Fruit fly (Drosophila melanogaster) whole organism, embryonic: ENCODE data around the gene bark.
A peak's percentile ranks its signal among the peaks of the same experiment; 100 is the strongest.

Experiments used
- ATbp ChIP-seq: fragments of 200-800 bp; sonication (Bioruptor generic); optimal IDR thresholded peaks from 2 replicates; lab custom pipeline; 2017; ENCODE audit warnings: missing biosample characterization, mild to moderate bottlenecking, missing genetic modification characterization, missing genetic modification reagents
- Adf1 ChIP-seq: fragments of 200-800 bp; sonication (Bioruptor generic); IDR thresholded peaks from 2 replicates; pipeline ENCODE4 v1.3.6; 2022; ENCODE audit warnings: missing biosample characterization, missing genetic modification characterization
- Antp ChIP-seq: fragments of 200-800 bp; sonication (Bioruptor generic); optimal IDR thresholded peaks from 3 replicates; lab custom pipeline; 2016; ENCODE audit warnings: missing biosample characterization, missing genetic modification characterization
- Bdp1 ChIP-seq: fragments of 200-800 bp; sonication (Bioruptor generic); optimal IDR thresholded peaks from 3 replicates; lab custom pipeline; 2016; ENCODE audit warnings: missing biosample characterization, missing genetic modification characterization
- CG10209 ChIP-seq: fragments of 200-800 bp; sonication (Bioruptor generic); optimal IDR thresholded peaks from 3 replicates; lab custom pipeline; 2017; ENCODE audit warnings: missing biosample characterization, mild to moderate bottlenecking, missing genetic modification characterization, missing genetic modification reagents
- CG10366 ChIP-seq: fragments of 200-800 bp; sonication (Bioruptor generic); IDR thresholded peaks from 2 replicates; pipeline ENCODE4 v1.3.6; 2022; ENCODE audit warnings: missing biosample characterization, missing genetic modification characterization
- CG12236 ChIP-seq: fragments of 200-800 bp; sonication (Bioruptor generic); optimal IDR thresholded peaks from 2 replicates; lab custom pipeline; 2016; ENCODE audit warnings: missing biosample characterization, missing genetic modification characterization
- CG13624 ChIP-seq: fragments of 200-800 bp; sonication (Bioruptor generic); optimal IDR thresholded peaks from 2 replicates; lab custom pipeline; 2016; ENCODE audit warnings: missing biosample characterization, missing genetic modification characterization
- CG14050 ChIP-seq: fragments of 200-800 bp; sonication (Bioruptor generic); IDR thresholded peaks from 3 replicates; pipeline ENCODE4 v1.3.6; 2022; ENCODE audit warnings: missing biosample characterization, missing genetic modification characterization
- CG14710 ChIP-seq: fragments of 200-800 bp; sonication (Bioruptor generic); optimal IDR thresholded peaks from 3 replicates; lab custom pipeline; 2019; ENCODE audit warnings: missing biosample characterization, mild to moderate bottlenecking, missing genetic modification characterization, moderate library complexity
- CG14860 ChIP-seq: fragments of 200-800 bp; sonication (Bioruptor generic); IDR thresholded peaks from 3 replicates; pipeline ENCODE4 v1.3.6; 2022; ENCODE audit warnings: missing biosample characterization, missing genetic modification characterization; ENCODE audit not compliant: partially characterized antibody
- CG15011 ChIP-seq: fragments of 200-800 bp; sonication (Bioruptor generic); optimal IDR thresholded peaks from 3 replicates; lab custom pipeline; 2018; ENCODE audit warnings: missing biosample characterization, mild to moderate bottlenecking, missing genetic modification characterization
- CG17186 ChIP-seq: fragments of 200-800 bp; sonication (Bioruptor generic); optimal IDR thresholded peaks from 3 replicates; lab custom pipeline; 2017; ENCODE audit warnings: missing biosample characterization, missing genetic modification reagents, missing genetic modification characterization
- CG17829 ChIP-seq: fragments of 200-800 bp; optimal IDR thresholded peaks from 2 replicates; lab custom pipeline; 2019; ENCODE audit warnings: missing biosample characterization, mild to moderate bottlenecking, missing genetic modification characterization, moderate library complexity
- CG1792 ChIP-seq: fragments of 200-800 bp; sonication (Bioruptor generic); optimal IDR thresholded peaks from 2 replicates; lab custom pipeline; 2016; ENCODE audit warnings: missing biosample characterization, missing genetic modification characterization
- CG2202 ChIP-seq: fragments of 200-800 bp; sonication (Bioruptor generic); optimal IDR thresholded peaks from 2 replicates; lab custom pipeline; 2018; ENCODE audit warnings: missing biosample characterization, mild to moderate bottlenecking, missing genetic modification characterization
- CG31365 ChIP-seq: fragments of 200-800 bp; sonication (Bioruptor generic); optimal IDR thresholded peaks from 2 replicates; lab custom pipeline; 2018; ENCODE audit warnings: missing biosample characterization, mild to moderate bottlenecking, missing genetic modification characterization
- CG3407 ChIP-seq: fragments of 200-800 bp; sonication (Bioruptor generic); optimal IDR thresholded peaks from 2 replicates; lab custom pipeline; 2018; ENCODE audit warnings: missing biosample characterization, mild to moderate bottlenecking, missing genetic modification characterization
- CG4404 ChIP-seq: fragments of 200-800 bp; sonication (Bioruptor generic); IDR thresholded peaks from 2 replicates; pipeline ENCODE4 v1.3.6; 2022; ENCODE audit warnings: missing biosample characterization, missing genetic modification characterization
- CG4730 ChIP-seq: fragments of 200-800 bp; sonication (Bioruptor generic); IDR thresholded peaks from 2 replicates; pipeline ENCODE4 v1.3.6; 2022; ENCODE audit warnings: missing biosample characterization, missing genetic modification characterization
- CG8765 ChIP-seq: fragments of 200-800 bp; sonication (Bioruptor generic); IDR thresholded peaks from 2 replicates; pipeline ENCODE4 v1.3.6; 2022; ENCODE audit warnings: missing biosample characterization, missing genetic modification characterization
- CG9437 ChIP-seq: fragments of 200-800 bp; sonication (Bioruptor generic); optimal IDR thresholded peaks from 2 replicates; lab custom pipeline; 2018; ENCODE audit warnings: missing biosample characterization, mild to moderate bottlenecking, missing genetic modification characterization
- Dip2 ChIP-seq: fragments of 200-800 bp; sonication (Bioruptor generic); IDR thresholded peaks from 2 replicates; pipeline ENCODE4 v1.3.6; 2022; ENCODE audit warnings: missing biosample characterization, missing genetic modification characterization
- Dip3 ChIP-seq: fragments of 200-800 bp; sonication (Bioruptor generic); optimal IDR thresholded peaks from 3 replicates; lab custom pipeline; 2016; ENCODE audit warnings: missing biosample characterization, missing genetic modification characterization
- Dref ChIP-seq: fragments of 200-800 bp; sonication (Bioruptor generic); IDR thresholded peaks from 2 replicates; pipeline ENCODE4 v1.3.6; 2022; ENCODE audit warnings: missing biosample characterization, missing genetic modification characterization
- ERR ChIP-seq: fragments of 200-800 bp; sonication (Bioruptor generic); optimal IDR thresholded peaks from 2 replicates; lab custom pipeline; 2016; ENCODE audit warnings: missing biosample characterization, missing genetic modification characterization
- HHEX ChIP-seq: fragments of 200-800 bp; sonication (Bioruptor generic); optimal IDR thresholded peaks from 3 replicates; lab custom pipeline; 2017; ENCODE audit warnings: missing biosample characterization, mild to moderate bottlenecking, missing genetic modification characterization, missing genetic modification reagents
- Nf-YB ChIP-seq: fragments of 200-800 bp; sonication (Bioruptor generic); optimal IDR thresholded peaks from 3 replicates; lab custom pipeline; 2019; ENCODE audit warnings: missing biosample characterization, mild to moderate bottlenecking, missing genetic modification characterization, moderate library complexity
- ac ChIP-seq: fragments of 200-800 bp; sonication (Bioruptor generic); optimal IDR thresholded peaks from 3 replicates; lab custom pipeline; 2017; ENCODE audit warnings: missing biosample characterization, mild to moderate bottlenecking, missing genetic modification characterization
- amos ChIP-seq: fragments of 200-800 bp; sonication (Bioruptor generic); IDR thresholded peaks from 2 replicates; pipeline ENCODE4 v1.3.6; 2022; ENCODE audit warnings: missing biosample characterization, missing genetic modification characterization; ENCODE audit not compliant: partially characterized antibody
- bcd ChIP-seq: fragments of 200-800 bp; sonication (Bioruptor generic); optimal IDR thresholded peaks from 2 replicates; lab custom pipeline; 2017; ENCODE audit warnings: missing biosample characterization, mild to moderate bottlenecking, missing genetic modification characterization
- chm ChIP-seq: fragments of 200-800 bp; sonication (Bioruptor generic); IDR thresholded peaks from 2 replicates; pipeline ENCODE4 v1.3.6; 2022; ENCODE audit warnings: missing biosample characterization, missing genetic modification characterization
- dati ChIP-seq: fragments of 200-800 bp; sonication (Bioruptor generic); IDR thresholded peaks from 2 replicates; pipeline ENCODE4 v1.3.6; 2022; ENCODE audit warnings: missing biosample characterization, missing genetic modification characterization
- dm ChIP-seq: fragments of 200-800 bp; sonication (Bioruptor generic); optimal IDR thresholded peaks from 3 replicates; lab custom pipeline; 2016; ENCODE audit warnings: missing biosample characterization, missing genetic modification characterization
- dmrt11E ChIP-seq: fragments of 200-800 bp; sonication (Bioruptor generic); optimal IDR thresholded peaks from 3 replicates; lab custom pipeline; 2018; ENCODE audit warnings: missing biosample characterization, mild to moderate bottlenecking, missing genetic modification characterization, moderate library complexity
- ftz-f1 ChIP-seq: fragments of 200-800 bp; sonication (Bioruptor generic); optimal IDR thresholded peaks from 2 replicates; lab custom pipeline; 2016; ENCODE audit warnings: missing biosample characterization, missing genetic modification characterization
- gcm ChIP-seq: fragments of 200-800 bp; sonication (Bioruptor generic); optimal IDR thresholded peaks from 2 replicates; lab custom pipeline; 2019; ENCODE audit warnings: missing biosample characterization, mild to moderate bottlenecking, missing genetic modification characterization, moderate library complexity
- gro ChIP-seq: fragments of 200-800 bp; sonication (Bioruptor generic); optimal IDR thresholded peaks from 2 replicates; lab custom pipeline; 2016; ENCODE audit warnings: missing biosample characterization, missing genetic modification characterization
- h ChIP-seq: fragments of >200 bp; optimal IDR thresholded peaks from 2 replicates; lab custom pipeline; 2017
- hbn ChIP-seq: fragments of 200-800 bp; sonication (Bioruptor generic); IDR thresholded peaks from 2 replicates; pipeline ENCODE4 v1.3.6; 2022; ENCODE audit warnings: missing biosample characterization, missing genetic modification characterization; ENCODE audit not compliant: partially characterized antibody
- maf-S ChIP-seq: fragments of 200-800 bp; sonication (Bioruptor generic); optimal IDR thresholded peaks from 2 replicates; lab custom pipeline; 2016; ENCODE audit warnings: missing biosample characterization, missing genetic modification characterization
- nerfin-1 ChIP-seq: fragments of 200-800 bp; sonication (Bioruptor generic); optimal IDR thresholded peaks from 3 replicates; lab custom pipeline; 2019; ENCODE audit warnings: missing biosample characterization, mild to moderate bottlenecking, missing genetic modification characterization, moderate library complexity
- nmo ChIP-seq: fragments of 200-800 bp; sonication (Bioruptor generic); optimal IDR thresholded peaks from 2 replicates; lab custom pipeline; 2018; ENCODE audit warnings: missing biosample characterization, mild to moderate bottlenecking, missing genetic modification characterization, moderate library complexity
- nom ChIP-seq: fragments of 200-800 bp; sonication (Bioruptor generic); optimal IDR thresholded peaks from 2 replicates; lab custom pipeline; 2017; ENCODE audit warnings: missing biosample characterization, missing genetic modification characterization, mild to moderate bottlenecking, moderate library complexity, missing genetic modification reagents
- oc ChIP-seq: fragments of 200-800 bp; sonication (Bioruptor generic); optimal IDR thresholded peaks from 2 replicates; lab custom pipeline; 2018; ENCODE audit warnings: missing biosample characterization, mild to moderate bottlenecking, missing genetic modification characterization, moderate library complexity
- ro ChIP-seq: fragments of 200-800 bp; sonication (Bioruptor generic); IDR thresholded peaks from 2 replicates; pipeline ENCODE4 v1.3.6; 2022; ENCODE audit warnings: missing biosample characterization, missing genetic modification characterization
- sens-2 ChIP-seq: fragments of 200-800 bp; sonication (Bioruptor generic); IDR thresholded peaks from 2 replicates; pipeline ENCODE4 v1.3.6; 2022; ENCODE audit warnings: missing biosample characterization, missing genetic modification characterization
- slbo ChIP-seq: fragments of 200-800 bp; sonication (Bioruptor generic); IDR thresholded peaks from 2 replicates; pipeline ENCODE4 v1.3.6; 2022; ENCODE audit warnings: missing biosample characterization, missing genetic modification characterization
- sr ChIP-seq: fragments of 200-800 bp; sonication (Bioruptor generic); IDR thresholded peaks from 3 replicates; pipeline ENCODE4 v1.3.6; 2022; ENCODE audit warnings: missing biosample characterization, missing genetic modification characterization

bark gene

DNA sequence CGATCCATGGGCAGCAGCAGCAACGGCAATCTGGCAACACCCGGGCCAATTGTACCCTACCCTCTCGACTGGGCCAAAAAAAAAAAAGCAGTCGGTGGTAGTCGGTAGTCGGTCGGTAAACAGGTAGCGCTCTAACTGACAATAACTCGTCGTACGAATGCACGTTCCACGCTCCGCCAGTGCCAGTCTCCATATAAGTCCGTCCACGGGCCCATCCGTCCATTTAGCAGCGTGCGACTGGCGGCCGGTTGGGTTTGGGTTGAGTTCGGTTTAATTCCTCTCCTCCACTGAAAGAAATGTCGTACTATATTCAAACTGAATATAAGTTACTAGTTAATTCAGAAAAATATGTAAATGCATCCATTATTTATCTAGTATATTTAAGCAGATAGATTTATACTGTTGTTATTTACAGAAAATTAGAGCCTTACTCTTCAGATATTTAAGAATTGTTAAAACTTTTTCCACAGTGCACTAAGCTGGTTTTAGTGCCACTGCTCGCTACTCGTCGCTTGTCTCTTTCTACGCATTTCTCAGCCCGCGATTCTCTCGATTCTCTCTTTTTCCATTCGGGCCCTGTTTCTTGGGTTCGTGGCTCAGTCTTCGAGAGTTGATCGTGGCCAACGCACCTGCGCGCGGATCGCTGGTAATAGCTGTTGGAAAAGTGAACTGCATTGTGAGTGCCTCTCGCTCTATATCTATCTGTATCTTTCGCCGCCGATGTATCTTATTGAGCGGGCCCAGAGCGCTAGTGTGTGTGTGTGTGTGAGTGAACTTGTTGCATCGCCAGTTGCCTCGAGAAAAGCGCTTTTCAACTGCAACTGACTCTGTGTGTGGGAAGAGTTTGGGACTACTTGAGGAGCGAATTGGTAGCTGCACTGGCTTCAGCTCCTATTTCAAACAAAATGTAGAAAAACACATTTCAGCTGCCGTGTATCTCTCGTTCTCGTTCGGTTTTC is 15.6 kb upstream of the bark start, which contains the start of gene bowl (continued):
- TF ChIP-seq hbn (no peak), CG12236 (GFP tag; lab: Kevin White, UChicago) (peak; percentile 90), sr (GFP tag; lab: Robert Waterston, UW) (peak; percentile 69; the same call in 1 of the 3 replicates), CG1792 (GFP tag; lab: Kevin White, UChicago) (peak; percentile 87), bcd (peak; percentile 91), Bdp1 (GFP tag; lab: Kevin White, UChicago) (peak; percentile 86), nom (GFP tag; lab: Kevin White, UChicago) (peak; percentile 85), Dip3 (GFP tag; lab: Kevin White, UChicago) (peak; percentile 91), Dref (GFP tag; lab: Robert Waterston, UW) (no peak), CG14860 (GFP tag; lab: Robert Waterston, UW) (no peak), Nf-YB (GFP tag; lab: Kevin White, UChicago) (peak; percentile 79), CG8765 (peak; percentile 95), CG10366 (GFP tag; lab: Robert Waterston, UW) (peak; percentile 95), ro (GFP tag; lab: Robert Waterston, UW) (peak; percentile 94), gro (GFP tag; lab: Kevin White, UChicago) (peak; percentile 86), nerfin-1 (tag; lab: Kevin White, UChicago) (peak; percentile 84), maf-S (GFP tag; lab: Kevin White, UChicago) (peak; percentile 92), sens-2 (GFP tag; lab: Robert Waterston, UW) (peak; percentile 94), ATbp (peak; percentile 95), gcm (GFP tag; lab: Kevin White, UChicago) (peak; percentile 98), CG4404 (peak; percentile 97), CG31365 (tag; lab: Kevin White, UChicago) (peak; percentile 50), HHEX (peak; percentile 87), CG14050 (GFP tag; lab: Robert Waterston, UW) (peak; percentile 95), ftz-f1 (GFP tag; lab: Kevin White, UChicago) (peak; percentile 9), dm (peak; percentile 81), CG17186 (GFP tag; lab: Kevin White, UChicago) (peak; percentile 46), amos (GFP tag; lab: Robert Waterston, UW) (peak; percentile 30; the same call in 1 of the 2 replicates), CG15011 (GFP tag; lab: Kevin White, UChicago) (peak; percentile 90), chm (GFP tag; lab: Robert Waterston, UW) (peak; percentile 95), CG17829 (tag; lab: Kevin White, UChicago) (peak; percentile 94), dmrt11E (tag; lab: Kevin White, UChicago) (peak; percentile 97), CG2202 (tag; lab: Kevin White, UChicago) (peak; percentile 95), CG4730 (GFP tag; lab: Robert Waterston, UW) (peak; percentile 96), dati (peak; percentile 92), Adf1 (GFP tag; lab: Robert Waterston, UW) (peak; percentile 79), h (no peak), Dip2 (peak; percentile 49; the same call in 1 of the 2 replicates), CG3407 (GFP tag; lab: Kevin White, UChicago) (peak; percentile 93), oc (tag; lab: Kevin White, UChicago) (peak; percentile 97), ERR (GFP tag; lab: Kevin White, UChicago) (peak; percentile 82), Antp (GFP tag; lab: Kevin White, UChicago) (peak; percentile 81), CG13624 (peak; percentile 93), CG14710 (peak; percentile 91), slbo (GFP tag; lab: Robert Waterston, UW) (peak; percentile 97), nmo (GFP tag; lab: Kevin White, UChicago) (peak; percentile 91), ac (peak; percentile 86), CG10209 (GFP tag; lab: Kevin White, UChicago) (peak; percentile 96), CG9437 (GFP tag; lab: Kevin White, UChicago) (peak; percentile 91)
